Fruit fly (Drosophila melanogaster): Measurements from ENCODE around the gene CG8852.

The CG8852 gene

DNA sequence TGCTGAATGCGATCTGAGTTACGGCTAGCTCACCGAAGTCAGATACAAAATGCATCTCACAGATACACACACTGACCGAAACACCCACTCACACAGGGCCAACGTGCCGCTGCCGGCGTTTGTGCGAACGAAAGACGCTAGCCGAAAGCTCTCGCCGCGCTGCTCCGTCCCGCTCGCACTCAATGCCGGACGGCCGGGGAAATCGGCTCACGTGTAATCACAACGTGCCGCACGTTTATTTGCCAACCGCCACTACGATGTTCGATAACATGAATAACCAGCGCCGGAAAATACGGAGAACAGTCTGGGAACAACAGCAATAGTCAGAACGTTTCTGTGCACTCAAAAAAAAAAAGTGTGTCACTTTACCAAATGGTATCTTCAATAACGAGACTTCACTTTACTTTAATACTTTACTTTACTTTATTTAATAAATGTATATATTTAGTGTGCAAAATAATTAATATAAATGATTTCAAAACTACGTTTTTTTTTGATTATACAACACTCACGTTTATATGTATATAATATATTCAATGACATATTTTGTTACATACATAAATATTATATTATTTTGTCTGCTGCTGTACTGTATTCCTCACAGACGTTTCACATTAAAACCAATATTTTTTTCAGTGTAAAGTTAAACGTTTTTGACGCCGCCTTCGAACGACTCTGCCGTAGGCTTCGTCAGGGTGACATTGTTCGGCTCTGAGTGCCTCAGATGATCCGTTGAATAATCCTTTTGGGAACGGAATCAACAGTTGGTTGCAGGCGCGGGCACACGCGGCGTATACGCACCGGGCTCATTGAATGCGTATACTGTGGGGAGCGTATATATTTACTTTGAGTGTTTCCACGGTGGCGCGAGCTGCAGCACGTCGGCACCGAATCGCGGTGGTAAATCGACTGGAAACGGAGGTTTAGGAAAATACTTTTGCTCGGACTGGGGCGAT, 17.4 kb upstream of the CG8852 start, which contains the start of gene tim (continued):
- TF ChIP-seq CG18599 (GFP tag; optimal IDR thresholded peaks at IDR 0.05): no peak
- TF ChIP-seq Max (GFP tag; optimal IDR thresholded peaks at IDR 0.05): peak; percentile 9
- TF ChIP-seq zen2 (GFP tag; IDR thresholded peaks at IDR 0.05; ENCODE audit: partially characterized antibody): 0 out of 3 replicates have a peak, but pooled peaks have one; percentile 8
- peak; percentile 53; the same call in 1 of the 3 replicates for TF ChIP-seq CG34422 (GFP tag; IDR thresholded peaks at IDR 0.05)
- TF ChIP-seq CG11398 (GFP tag; optimal IDR thresholded peaks at IDR 0.05): no peak
- TF ChIP-seq grn (GFP tag; optimal IDR thresholded peaks at IDR 0.05): no peak
- no peak for TF ChIP-seq bab2 (GFP tag; optimal IDR thresholded peaks at IDR 0.05)
- no peak for TF ChIP-seq Sox100B (GFP tag; optimal IDR thresholded peaks at IDR 0.05)
- no peak for TF ChIP-seq CG14667 (GFP tag; IDR thresholded peaks at IDR 0.05)
- no peak for TF ChIP-seq CG9609 (GFP tag; optimal IDR thresholded peaks at IDR 0.05)
- TF ChIP-seq CG3407 (GFP tag; optimal IDR thresholded peaks at IDR 0.05): peak; percentile 4
- TF ChIP-seq gcm (GFP tag; optimal IDR thresholded peaks at IDR 0.05): no peak
- TF ChIP-seq dysf (GFP tag; IDR thresholded peaks at IDR 0.05): 0 out of 3 replicates have a peak, but pooled peaks have one; percentile 36
- no peak for TF ChIP-seq ab (GFP tag; optimal IDR thresholded peaks at IDR 0.05)
- peak in 1 of 2 experiments; percentile 76 for TF ChIP-seq Pdp1 (GFP tag; optimal IDR thresholded peaks at IDR 0.05)
- TF ChIP-seq BtbVII (GFP tag; optimal IDR thresholded peaks at IDR 0.05): no peak
- peak; percentile 9 for TF ChIP-seq az2 (GFP tag; optimal IDR thresholded peaks at IDR 0.05)
- peak; percentile 42 for TF ChIP-seq CG10366 (GFP tag; IDR thresholded peaks at IDR 0.05)
- no peak for TF ChIP-seq gfzf (GFP tag; optimal IDR thresholded peaks at IDR 0.05)
- TF ChIP-seq pan (optimal IDR thresholded peaks at IDR 0.05): no peak
- no peak for TF ChIP-seq pan (GFP tag; optimal IDR thresholded peaks at IDR 0.05 in 1 of 2, IDR thresholded peaks at IDR 0.05 in 1 of 2)
- TF ChIP-seq CG31388 (GFP tag; optimal IDR thresholded peaks at IDR 0.05): no peak
- TF ChIP-seq sob (GFP tag; IDR thresholded peaks at IDR 0.05): peak; percentile 39
- TF ChIP-seq Lim3 (GFP tag; IDR thresholded peaks at IDR 0.05): no peak
- no peak for TF ChIP-seq klu (GFP tag; IDR thresholded peaks at IDR 0.05)
- TF ChIP-seq Oaz (GFP tag; IDR thresholded peaks at IDR 0.05): no peak
- no peak for TF ChIP-seq jigr1 (GFP tag; IDR thresholded peaks at IDR 0.05)
- peak; percentile 28; the same call in 1 of the 2 replicates for TF ChIP-seq Bgb (GFP tag; IDR thresholded peaks at IDR 0.05; ENCODE audit: partially characterized antibody)
- peak; percentile 73 for TF ChIP-seq CG9437 (GFP tag; optimal IDR thresholded peaks at IDR 0.05)
- TF ChIP-seq CG32767 (GFP tag; IDR thresholded peaks at IDR 0.05): no peak
- no peak for TF ChIP-seq Trl (optimal IDR thresholded peaks at IDR 0.05)
- TF ChIP-seq Trl (GFP tag; optimal IDR thresholded peaks at IDR 0.05): no peak
- TF ChIP-seq emc (GFP tag; optimal IDR thresholded peaks at IDR 0.05): no peak
- no peak for TF ChIP-seq NC2α (GFP tag; optimal IDR thresholded peaks at IDR 0.05)
- no peak for TF ChIP-seq Antp (GFP tag; optimal IDR thresholded peaks at IDR 0.05)
- peak; percentile 20 for TF ChIP-seq CG15514 (GFP tag; optimal IDR thresholded peaks at IDR 0.05)
- TF ChIP-seq D (optimal IDR thresholded peaks at IDR 0.05): no peak
- peak; percentile 29 for TF ChIP-seq D (GFP tag; optimal IDR thresholded peaks at IDR 0.05)
- TF ChIP-seq CG8388 (GFP tag; optimal IDR thresholded peaks at IDR 0.05): peak; percentile 27
- no peak for TF ChIP-seq unc-4 (GFP tag; IDR thresholded peaks at IDR 0.05; ENCODE audit: partially characterized antibody)
- no peak for TF ChIP-seq caup (GFP tag; optimal IDR thresholded peaks at IDR 0.05; ENCODE audit: severe bottlenecking)
- TF ChIP-seq en (GFP tag; optimal IDR thresholded peaks at IDR 0.05): no peak
- TF ChIP-seq CG9215 (GFP tag; IDR thresholded peaks at IDR 0.05): no peak
- peak; percentile 76 for TF ChIP-seq CG11504 (tag; optimal IDR thresholded peaks at IDR 0.05)
- TF ChIP-seq CG7987 (GFP tag; optimal IDR thresholded peaks at IDR 0.05): no peak
- TF ChIP-seq H15 (GFP tag; IDR thresholded peaks at IDR 0.05): no peak
- 0 out of 2 replicates have a peak, but pooled peaks have one; percentile 16 for TF ChIP-seq Xrp1 (GFP tag; IDR thresholded peaks at IDR 0.05)
- TF ChIP-seq rib (GFP tag; IDR thresholded peaks at IDR 0.05): no peak
- no peak for TF ChIP-seq CG2712 (tag; optimal IDR thresholded peaks at IDR 0.05)
- no peak for TF ChIP-seq ham (GFP tag; IDR thresholded peaks at IDR 0.05)

Data from whole organism, embryonic.